Worm (Caenorhabditis elegans) whole organism, late embryonic: ENCODE data around the gene sptl-1.

ENCODE experiments used
- K02D7.2 ChIP-seq: sonication (generic microtip); optimal IDR thresholded peaks from 2 replicates; lab custom pipeline; 2017; ENCODE audit warnings: mild to moderate bottlenecking, missing genetic modification characterization, missing compliant biosample characterization
- ceh-18 ChIP-seq: sonication (generic microtip); optimal IDR thresholded peaks from 2 replicates; lab custom pipeline; 2016; ENCODE audit warnings: missing genetic modification characterization, missing compliant biosample characterization
- che-1 ChIP-seq: sonication (generic microtip); optimal IDR thresholded peaks from 2 replicates; lab custom pipeline; 2016; ENCODE audit warnings: mild to moderate bottlenecking, missing genetic modification characterization, missing compliant biosample characterization
- ets-4 ChIP-seq: sonication (generic microtip); optimal IDR thresholded peaks from 2 replicates; lab custom pipeline; 2016; ENCODE audit warnings: missing genetic modification characterization, missing compliant biosample characterization
- nhr-11 ChIP-seq: fragments of 150-350 bp; optimal IDR thresholded peaks from 2 replicates; lab custom pipeline; 2014; ENCODE audit warnings: missing biosample characterization, missing genetic modification characterization
- pqm-1 ChIP-seq: sonication (generic microtip); optimal IDR thresholded peaks from 2 replicates; lab custom pipeline; 2016; ENCODE audit warnings: missing genetic modification characterization, missing compliant biosample characterization
- unc-42 ChIP-seq: sonication (generic microtip); optimal IDR thresholded peaks from 2 replicates; lab custom pipeline; 2016; ENCODE audit warnings: missing genotype, missing genetic modification characterization, missing compliant biosample characterization

- no peak for TF ChIP-seq K02D7.2 (tag; lab: Kevin White, UChicago)
- no peak for TF ChIP-seq che-1
- no peak for TF ChIP-seq ceh-18 (tag; lab: Kevin White, UChicago)
- TF ChIP-seq pqm-1 = no peak
- TF ChIP-seq unc-42 (tag; lab: Kevin White, UChicago) = no peak
- no peak for TF ChIP-seq nhr-11
- TF ChIP-seq ets-4 (tag; lab: Kevin White, UChicago) = no peak
Measured at ce11 chrII:33904-34303, 17.5 kb upstream of the sptl-1 start, which contains the start of gene F23F1.2.
